Worm (Caenorhabditis elegans) whole organism, young adult: Measurements from ENCODE around the gene ztf-1.

Experiments
- B0035.1 ChIP-seq: sonication (generic microtip); optimal IDR thresholded peaks from 2 replicates; lab custom pipeline; 2016; ENCODE audit warnings: missing genetic modification characterization, mild to moderate bottlenecking, missing compliant biosample characterization, missing genotype, missing genetic modification reagents
- C17E4.6 ChIP-seq: fragments of 200-800 bp; sonication (Bioruptor generic); IDR thresholded peaks from 2 replicates; pipeline ENCODE4 v1.3.6; 2022; ENCODE audit warnings: missing genetic modification reagents, missing genetic modification characterization, missing compliant biosample characterization
- F33H1.4 ChIP-seq: fragments of 200-800 bp; sonication (Bioruptor generic); IDR thresholded peaks from 2 replicates; pipeline ENCODE4 v1.3.6; 2022; ENCODE audit warnings: missing genetic modification reagents, missing genetic modification characterization, missing compliant biosample characterization
- F37B4.10 ChIP-seq: fragments of 200-800 bp; sonication (Bioruptor generic); IDR thresholded peaks from 2 replicates; pipeline ENCODE4 v1.3.6; 2022; ENCODE audit warnings: missing genetic modification characterization, missing compliant biosample characterization
- F55B11.4 ChIP-seq: sonication (generic microtip); optimal IDR thresholded peaks from 2 replicates; lab custom pipeline; 2016; ENCODE audit warnings: missing compliant biosample characterization, missing genetic modification characterization, borderline replicate concordance; ENCODE audit not compliant: insufficient read depth
- K11D2.4 ChIP-seq: fragments of 200-800 bp; sonication (Bioruptor generic); IDR thresholded peaks from 2 replicates; pipeline ENCODE4 v1.3.6; 2022; ENCODE audit warnings: missing genetic modification reagents, missing genetic modification characterization, missing compliant biosample characterization
- Y53F4B.3 ChIP-seq: fragments of 200-800 bp; sonication (Bioruptor generic); IDR thresholded peaks from 2 replicates; pipeline ENCODE4 v1.3.6; 2022; ENCODE audit warnings: missing genetic modification reagents, missing genetic modification characterization, missing compliant biosample characterization
- Y53G8AR.9 ChIP-seq: fragments of 200-800 bp; sonication (Bioruptor generic); conservative IDR thresholded peaks from 2 replicates; pipeline ENCODE4 v1.3.6; 2022; ENCODE audit warnings: missing genetic modification reagents, missing genetic modification characterization, missing compliant biosample characterization
- Y56A3A.18 ChIP-seq: fragments of 200-800 bp; sonication (Bioruptor generic); IDR thresholded peaks from 2 replicates; pipeline ENCODE4 v1.3.6; 2022; ENCODE audit warnings: missing genetic modification reagents, missing genetic modification characterization, missing compliant biosample characterization
- Y67H2A.10 ChIP-seq: fragments of 200-800 bp; sonication (Bioruptor generic); conservative IDR thresholded peaks from 2 replicates; pipeline ENCODE4 v1.3.6; 2022; ENCODE audit warnings: missing genetic modification reagents, missing genetic modification characterization, missing compliant biosample characterization
- Y95B8A.8 ChIP-seq: fragments of 200-800 bp; sonication (Bioruptor generic); IDR thresholded peaks from 2 replicates; pipeline ENCODE4 v1.3.6; 2022; ENCODE audit warnings: missing genetic modification reagents, missing genetic modification characterization, missing compliant biosample characterization
- ZK185.1 ChIP-seq: sonication (generic microtip); optimal IDR thresholded peaks from 2 replicates; lab custom pipeline; 2016; ENCODE audit warnings: mild to moderate bottlenecking, missing genetic modification characterization, missing compliant biosample characterization; ENCODE audit not compliant: poor library complexity, severe bottlenecking
- attf-3 ChIP-seq: fragments of 200-800 bp; sonication (Bioruptor generic); conservative IDR thresholded peaks from 2 replicates; pipeline ENCODE4 v1.3.6; 2022; ENCODE audit warnings: missing genetic modification reagents, missing genetic modification characterization, missing compliant biosample characterization
- attf-5 ChIP-seq: fragments of 200-800 bp; sonication (Bioruptor generic); optimal IDR thresholded peaks from 2 replicates; lab custom pipeline; 2018; ENCODE audit warnings: mild to moderate bottlenecking, missing genetic modification characterization, missing compliant biosample characterization
- ceh-27 ChIP-seq: fragments of 200-800 bp; sonication (Bioruptor generic); optimal IDR thresholded peaks from 2 replicates; lab custom pipeline; 2018; ENCODE audit warnings: mild to moderate bottlenecking, missing genetic modification characterization, moderate library complexity, missing compliant biosample characterization
- dox-1 ChIP-seq: fragments of 200-800 bp; sonication (Bioruptor generic); IDR thresholded peaks from 2 replicates; pipeline ENCODE4 v1.3.6; 2022; ENCODE audit warnings: missing genetic modification reagents, missing genetic modification characterization, missing compliant biosample characterization
- egl-44 ChIP-seq: fragments of 200-800 bp; sonication (Bioruptor generic); IDR thresholded peaks from 2 replicates; pipeline ENCODE4 v1.3.6; 2022; ENCODE audit warnings: missing genetic modification reagents, missing genetic modification characterization, missing compliant biosample characterization
- egrh-3 ChIP-seq: fragments of 200-800 bp; sonication (Bioruptor generic); IDR thresholded peaks from 2 replicates; pipeline ENCODE4 v1.3.6; 2022; ENCODE audit warnings: missing genetic modification reagents, missing genetic modification characterization, missing compliant biosample characterization
- ekl-4 ChIP-seq: fragments of 200-800 bp; sonication (Bioruptor generic); IDR thresholded peaks from 2 replicates; pipeline ENCODE4 v1.3.6; 2022; ENCODE audit warnings: missing genetic modification reagents, missing genetic modification characterization, missing compliant biosample characterization
- him-1 ChIP-seq: sonication (generic microtip); optimal IDR thresholded peaks from 2 replicates; lab custom pipeline; 2016; ENCODE audit warnings: missing genotype, missing genetic modification reagents, missing genetic modification characterization, missing compliant biosample characterization
- hlh-26 ChIP-seq: fragments of 200-800 bp; sonication (Bioruptor generic); conservative IDR thresholded peaks from 2 replicates; pipeline ENCODE4 v1.3.6; 2022; ENCODE audit warnings: missing genetic modification reagents, missing genetic modification characterization, missing compliant biosample characterization
- hmg-1.2 ChIP-seq: fragments of 200-800 bp; sonication (Bioruptor generic); IDR thresholded peaks from 2 replicates; pipeline ENCODE4 v1.3.6; 2022; ENCODE audit warnings: missing genetic modification reagents, missing genetic modification characterization, missing compliant biosample characterization
- lin-35 ChIP-seq, 3 experiments: fragments of 150-350 bp in 2 of 3; sonication (generic microtip) in 1 of 3; optimal IDR thresholded peaks; 2 replicates each; lab custom pipeline; 2014 to 2018; ENCODE audit warnings: missing biosample characterization in 3 of 3, missing genetic modification characterization in 3 of 3, missing genetic modification reagents in 3 of 3
- lin-40 ChIP-seq: sonication (generic microtip); optimal IDR thresholded peaks from 2 replicates; lab custom pipeline; 2016; ENCODE audit warnings: missing genetic modification characterization, mild to moderate bottlenecking, missing compliant biosample characterization, missing genotype, missing genetic modification reagents
- lin-54 ChIP-seq: fragments of 200-800 bp; sonication (Bioruptor generic); optimal IDR thresholded peaks from 2 replicates; lab custom pipeline; 2018; ENCODE audit warnings: mild to moderate bottlenecking, missing genetic modification characterization, missing compliant biosample characterization
- lsy-27 ChIP-seq: sonication (generic microtip); optimal IDR thresholded peaks from 2 replicates; lab custom pipeline; 2017; ENCODE audit warnings: missing genetic modification characterization, mild to moderate bottlenecking, missing compliant biosample characterization, antibody characterized with exemption, missing genotype, borderline replicate concordance; ENCODE audit not compliant: insufficient read depth
- madf-10 ChIP-seq: sonication (generic microtip); optimal IDR thresholded peaks from 2 replicates; lab custom pipeline; 2016; ENCODE audit warnings: mild to moderate bottlenecking, missing genetic modification characterization, missing compliant biosample characterization
- madf-6 ChIP-seq: fragments of 200-800 bp; sonication (Bioruptor generic); IDR thresholded peaks from 2 replicates; pipeline ENCODE4 v1.3.6; 2022; ENCODE audit warnings: missing genetic modification reagents, missing genetic modification characterization, missing compliant biosample characterization
- nhr-120 ChIP-seq: fragments of 200-800 bp; sonication (Bioruptor generic); IDR thresholded peaks from 2 replicates; pipeline ENCODE4 v1.3.6; 2022; ENCODE audit warnings: missing genetic modification characterization, missing compliant biosample characterization
- pbrm-1 ChIP-seq: fragments of 200-800 bp; sonication (Bioruptor generic); IDR thresholded peaks from 2 replicates; pipeline ENCODE4 v1.3.6; 2022; ENCODE audit warnings: missing genetic modification reagents, missing genetic modification characterization, missing compliant biosample characterization
- pha-4 ChIP-seq: fragments of 150-350 bp; sonication (generic microtip); optimal IDR thresholded peaks from 2 replicates; lab custom pipeline; 2014; ENCODE audit warnings: missing biosample characterization, missing genetic modification reagents, missing genetic modification characterization
- rcor-1 ChIP-seq: fragments of 200-800 bp; sonication (Bioruptor generic); IDR thresholded peaks from 2 replicates; pipeline ENCODE4 v1.3.6; 2022; ENCODE audit warnings: missing genetic modification reagents, missing genetic modification characterization, missing compliant biosample characterization
- snpc-3.4 ChIP-seq: sonication (generic microtip); optimal IDR thresholded peaks from 2 replicates; lab custom pipeline; 2017; ENCODE audit warnings: missing genetic modification characterization, mild to moderate bottlenecking, missing compliant biosample characterization, antibody characterized with exemption, moderate library complexity, missing genotype, missing genetic modification reagents
- snpc-4 ChIP-seq, 5 experiments: fragments of 150-350 bp in 1 of 5; sonication (generic microtip) in 4 of 5; optimal IDR thresholded peaks; 2 replicates each; lab custom pipeline; 2014 to 2018; ENCODE audit warnings: missing genetic modification characterization in 5 of 5, missing biosample characterization in 3 of 5, antibody characterized with exemption in 2 of 5, mild to moderate bottlenecking in 2 of 5, missing compliant biosample characterization in 2 of 5, missing genotype in 2 of 5, moderate library complexity in 2 of 5, missing genetic modification reagents in 1 of 5
- tbp1 ChIP-seq: fragments of 200-800 bp; sonication (Bioruptor generic); optimal IDR thresholded peaks from 2 replicates; lab custom pipeline; 2018; ENCODE audit warnings: mild to moderate bottlenecking, missing genetic modification characterization, missing compliant biosample characterization
- unc-130 ChIP-seq: sonication (generic microtip); optimal IDR thresholded peaks from 2 replicates; lab custom pipeline; 2016; ENCODE audit warnings: missing genetic modification reagents, missing genetic modification characterization, missing compliant biosample characterization
- zfh-2 ChIP-seq: fragments of 200-800 bp; sonication (Bioruptor generic); conservative IDR thresholded peaks from 2 replicates; pipeline ENCODE4 v1.3.6; 2022; ENCODE audit warnings: missing genetic modification reagents, missing genetic modification characterization, missing compliant biosample characterization
- zim-3 ChIP-seq: sonication (generic microtip); optimal IDR thresholded peaks from 2 replicates; lab custom pipeline; 2017; ENCODE audit warnings: mild to moderate bottlenecking, missing genetic modification characterization, moderate library complexity, missing compliant biosample characterization
- ztf-26 ChIP-seq: sonication (generic microtip); optimal IDR thresholded peaks from 2 replicates; lab custom pipeline; 2017; ENCODE audit warnings: missing genetic modification characterization, missing compliant biosample characterization
- ztf-3 ChIP-seq: fragments of 200-800 bp; sonication (Bioruptor generic); optimal IDR thresholded peaks from 2 replicates; lab custom pipeline; 2018; ENCODE audit warnings: mild to moderate bottlenecking, missing genetic modification characterization, missing compliant biosample characterization
- ztf-6 ChIP-seq: fragments of 200-800 bp; sonication (Bioruptor generic); IDR thresholded peaks from 2 replicates; pipeline ENCODE4 v1.3.6; 2022; ENCODE audit warnings: missing genetic modification reagents, missing genetic modification characterization, missing compliant biosample characterization

Gene ztf-1

DNA sequence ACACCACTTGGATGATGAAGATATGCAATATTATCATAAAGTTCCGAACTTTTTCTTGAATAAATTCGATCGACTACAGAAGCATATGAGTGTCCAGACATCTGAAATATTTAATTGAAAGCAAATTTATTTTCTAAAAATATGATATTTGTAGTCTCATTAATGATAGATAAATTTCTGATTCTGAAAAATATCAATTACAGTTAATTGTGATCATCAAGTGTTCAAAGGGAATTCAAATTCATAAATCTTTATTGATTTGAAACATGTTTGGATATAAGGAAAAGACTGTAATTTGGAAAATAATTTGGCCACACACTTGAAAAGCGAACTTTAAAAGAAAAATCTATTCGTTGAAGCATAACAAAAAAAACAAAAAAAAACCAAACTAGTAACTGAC, 15.1 kb upstream of the ztf-1 start, which contains the start of gene F54F2.7:
F54F2.7 (minus strand) TSS at position 101 of the 400 bp plus-strand sequence.
- TF ChIP-seq egl-44 (GFP tag; lab: Robert Waterston, UW) = no peak
- TF ChIP-seq Y67H2A.10 (GFP tag; lab: Robert Waterston, UW) = no peak
- no peak for TF ChIP-seq lsy-27 (tag; lab: Kevin White, UChicago)
- no peak for TF ChIP-seq lin-54 (GFP tag; lab: Kevin White, UChicago)
- TF ChIP-seq lin-40 = no peak
- no peak for TF ChIP-seq ZK185.1 (tag; lab: Kevin White, UChicago)
- TF ChIP-seq C17E4.6 = no peak
- TF ChIP-seq F55B11.4 (tag; lab: Kevin White, UChicago) = no peak
- TF ChIP-seq zim-3 (tag; lab: Kevin White, UChicago) = no peak
- TF ChIP-seq nhr-120 (GFP tag; lab: Robert Waterston, UW) = no peak
- TF ChIP-seq egrh-3 = no peak
- no peak for TF ChIP-seq F37B4.10 (GFP tag; lab: Robert Waterston, UW)
- TF ChIP-seq madf-6 (GFP tag; lab: Robert Waterston, UW) = no peak
- TF ChIP-seq zfh-2 (GFP tag; lab: Robert Waterston, UW) = no peak
- no peak for TF ChIP-seq hlh-26
- no peak for TF ChIP-seq pbrm-1 (GFP tag; lab: Robert Waterston, UW)
- no peak for TF ChIP-seq snpc-3.4 (tag; lab: Kevin White, UChicago)
- TF ChIP-seq ztf-26 (tag; lab: Kevin White, UChicago) = no peak
- no peak for TF ChIP-seq snpc-4 (GFP tag; optimal IDR thresholded peaks at IDR 0.05; lab: Kevin White, UChicago)
- TF ChIP-seq snpc-4 (tag; optimal IDR thresholded peaks at IDR 0.05; lab: Kevin White, UChicago) = no peak

ce11 chrIII:8805815-8806214, 13.7 kb upstream of the ztf-1 start:
- 0 out of 2 replicates have a peak, but pooled peaks have one; percentile 35 for TF ChIP-seq Y56A3A.18 (GFP tag; lab: Robert Waterston, UW)
- no peak for TF ChIP-seq ztf-6
- TF ChIP-seq lin-35 (GFP tag; optimal IDR thresholded peaks at IDR 0.05; lab: Kevin White, UChicago) = no peak
- TF ChIP-seq dox-1 (GFP tag; lab: Robert Waterston, UW) = 0 out of 2 replicates have a peak, but pooled peaks have one; percentile 11
- TF ChIP-seq Y95B8A.8 (GFP tag; lab: Robert Waterston, UW) = 0 out of 2 replicates have a peak, but pooled peaks have one; percentile 51

- TF ChIP-seq ceh-27 (GFP tag; lab: Kevin White, UChicago) = peak; percentile 90
- TF ChIP-seq him-1 = no peak
- peak in 1 of 3 experiments; percentile 61 for TF ChIP-seq lin-35 (GFP tag; optimal IDR thresholded peaks at IDR 0.05; lab: Kevin White, UChicago)
- peak; percentile 74; the same call in 1 of the 2 replicates for TF ChIP-seq K11D2.4 (GFP tag; lab: Robert Waterston, UW)
- no peak for TF ChIP-seq F55B11.4 (tag; lab: Kevin White, UChicago)
- TF ChIP-seq tbp1 (GFP tag; lab: Kevin White, UChicago) = peak; percentile 57
- peak; percentile 83 for TF ChIP-seq ztf-3 (GFP tag; lab: Kevin White, UChicago)
- peak; percentile 91 for TF ChIP-seq hmg-1.2 (GFP tag; lab: Robert Waterston, UW)
- TF ChIP-seq F33H1.4 (GFP tag; lab: Robert Waterston, UW) = peak; percentile 35; the same call in 1 of the 2 replicates
- TF ChIP-seq zim-3 (tag; lab: Kevin White, UChicago) = no peak
- no peak for TF ChIP-seq Y53F4B.3 (GFP tag; lab: Robert Waterston, UW)
- peak; percentile 67 for TF ChIP-seq B0035.1 (tag; lab: Kevin White, UChicago)
- peak; percentile 90 for TF ChIP-seq pha-4 (tag; lab: Kevin White, UChicago)
- TF ChIP-seq attf-3 = peak; percentile 17; the same call in 1 of the 2 replicates
- peak; percentile 88 for TF ChIP-seq madf-10 (tag; lab: Kevin White, UChicago)
- TF ChIP-seq Y53G8AR.9 (GFP tag; lab: Robert Waterston, UW) = 0 out of 2 replicates have a peak, but pooled peaks have one; percentile 72
- no peak for TF ChIP-seq unc-130 (GFP tag; lab: Kevin White, UChicago)
- TF ChIP-seq ekl-4 = peak; percentile 35; the same call in 1 of the 2 replicates
- TF ChIP-seq attf-5 (GFP tag; lab: Kevin White, UChicago) = peak; percentile 97
- peak; percentile 33; the same call in 1 of the 2 replicates for TF ChIP-seq rcor-1 (GFP tag; lab: Robert Waterston, UW)
These were observed 10.0 kb upstream of the ztf-1 start for ce11 chrIII:8801864-8802818.
